Worm (Caenorhabditis elegans): ENCODE measurements around the gene Y48E1B.8.

DNA sequence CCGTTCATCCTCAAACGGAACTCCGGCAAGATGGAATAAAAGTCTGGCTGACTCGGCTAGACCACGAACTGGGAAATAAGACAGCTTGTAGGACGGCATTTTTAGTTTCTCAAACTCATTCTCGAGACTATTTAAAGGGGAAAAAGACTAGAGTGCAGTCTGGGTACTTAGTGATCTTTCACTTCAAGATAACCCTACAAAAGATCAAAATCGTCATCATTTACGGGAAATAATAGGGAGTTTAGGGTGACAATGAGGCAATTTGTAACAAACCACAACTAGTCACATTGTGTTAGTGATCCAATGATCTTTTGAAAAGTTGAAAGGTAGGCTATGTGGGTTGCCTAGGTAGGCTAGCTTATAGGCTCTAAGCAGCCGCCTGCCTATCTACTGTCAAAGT lies 30.5 kb downstream of the Y48E1B.8 start, which contains the start of gene gst-14:
- no peak for TF ChIP-seq pes-1 (GFP tag; IDR thresholded peaks at IDR 0.05)
- no peak for TF ChIP-seq hmg-4 (GFP tag; optimal IDR thresholded peaks at IDR 0.05)
- TF ChIP-seq ama-1 (optimal IDR thresholded peaks at IDR 0.05): no peak

Data from whole organism, early embryonic.